Worm (Caenorhabditis elegans) whole organism, L2 larva: ENCODE data around the gene C34F11.5.

Experiments
- C34F6.9 ChIP-seq: fragments of 150-350 bp; optimal IDR thresholded peaks from 2 replicates; lab custom pipeline; 2014; ENCODE audit warnings: missing biosample characterization, missing genetic modification characterization
- F13H6.1 ChIP-seq: sonication (generic microtip); optimal IDR thresholded peaks from 2 replicates; lab custom pipeline; 2016; ENCODE audit warnings: missing genetic modification characterization, missing compliant biosample characterization
- R02D3.7 ChIP-seq: fragments of 150-350 bp; optimal IDR thresholded peaks from 2 replicates; lab custom pipeline; 2014; ENCODE audit warnings: missing biosample characterization, missing genetic modification characterization
- Y55F3AM.14 ChIP-seq: fragments of 200-800 bp; sonication (Bioruptor generic); optimal IDR thresholded peaks from 2 replicates; lab custom pipeline; 2018; ENCODE audit warnings: mild to moderate bottlenecking, missing genetic modification characterization, missing compliant biosample characterization
- ZK546.5 ChIP-seq: sonication (generic microtip); optimal IDR thresholded peaks from 2 replicates; lab custom pipeline; 2017; ENCODE audit warnings: missing biosample characterization, missing genetic modification characterization
- alr-1 ChIP-seq: fragments of 150-350 bp; optimal IDR thresholded peaks from 2 replicates; lab custom pipeline; 2014; ENCODE audit warnings: missing biosample characterization, missing genetic modification characterization
- aly-2 ChIP-seq: fragments of 150-350 bp; optimal IDR thresholded peaks from 2 replicates; lab custom pipeline; 2014; ENCODE audit warnings: missing biosample characterization, missing genetic modification characterization
- ama-1 ChIP-seq: fragments of 150-350 bp; optimal IDR thresholded peaks from 2 replicates; lab custom pipeline; 2018; ENCODE audit warnings: inconsistent platforms
- blmp-1 ChIP-seq: sonication (generic microtip); optimal IDR thresholded peaks from 2 replicates; lab custom pipeline; 2017; ENCODE audit warnings: missing genetic modification characterization, mild to moderate bottlenecking, missing compliant biosample characterization, antibody characterized with exemption, moderate library complexity; ENCODE audit not compliant: insufficient read depth
- ceh-16 ChIP-seq: fragments of 150-350 bp; optimal IDR thresholded peaks from 2 replicates; lab custom pipeline; 2014; ENCODE audit warnings: missing biosample characterization, missing genetic modification characterization
- ceh-82 ChIP-seq: fragments of 150-350 bp; optimal IDR thresholded peaks from 2 replicates; lab custom pipeline; 2014; ENCODE audit warnings: missing biosample characterization, missing genetic modification characterization
- crh-2 ChIP-seq: sonication (generic microtip); optimal IDR thresholded peaks from 2 replicates; lab custom pipeline; 2017; ENCODE audit warnings: missing biosample characterization, missing genetic modification characterization
- dmd-4 ChIP-seq: sonication (generic microtip); optimal IDR thresholded peaks from 2 replicates; lab custom pipeline; 2017; ENCODE audit warnings: missing biosample characterization, missing genetic modification characterization
- egl-27 ChIP-seq: sonication (generic microtip); optimal IDR thresholded peaks from 3 replicates; lab custom pipeline; 2017; ENCODE audit warnings: missing biosample characterization, missing genetic modification reagents, missing genetic modification characterization
- elt-1 ChIP-seq: fragments of 150-350 bp; optimal IDR thresholded peaks from 2 replicates; lab custom pipeline; 2014; ENCODE audit warnings: missing biosample characterization, missing genetic modification characterization
- elt-3 ChIP-seq: sonication (generic microtip); optimal IDR thresholded peaks from 2 replicates; lab custom pipeline; 2017; ENCODE audit warnings: missing biosample characterization, missing genetic modification characterization
- fos-1 ChIP-seq: fragments of 150-350 bp; optimal IDR thresholded peaks from 2 replicates; lab custom pipeline; 2014; ENCODE audit warnings: missing biosample characterization, missing genetic modification characterization
- gmeb-1 ChIP-seq: fragments of 150-350 bp; optimal IDR thresholded peaks from 2 replicates; lab custom pipeline; 2014; ENCODE audit warnings: missing biosample characterization, missing genetic modification characterization
- lin-11 ChIP-seq: fragments of 150-350 bp; sonication (generic microtip); optimal IDR thresholded peaks from 2 replicates; lab custom pipeline; 2014; ENCODE audit warnings: missing biosample characterization, missing genetic modification characterization, inconsistent platforms, mixed read lengths
- lin-13 ChIP-seq: fragments of 150-350 bp; optimal IDR thresholded peaks from 2 replicates; lab custom pipeline; 2014; ENCODE audit warnings: missing biosample characterization, missing genetic modification reagents, missing genetic modification characterization
- lin-39 ChIP-seq: fragments of 150-350 bp; optimal IDR thresholded peaks from 2 replicates; lab custom pipeline; 2014; ENCODE audit warnings: missing biosample characterization, missing genetic modification reagents, missing genetic modification characterization
- lsy-2 ChIP-seq, 2 experiments: fragments of 150-350 bp in 1 of 2; sonication (generic microtip) in 1 of 2; optimal IDR thresholded peaks; 2 replicates each; lab custom pipeline; 2014 to 2017; ENCODE audit warnings: missing biosample characterization in 2 of 2, missing genetic modification characterization in 2 of 2
- mab-5 ChIP-seq: fragments of 150-350 bp; optimal IDR thresholded peaks from 2 replicates; lab custom pipeline; 2014; ENCODE audit warnings: missing biosample characterization, missing genetic modification characterization
- mdl-1 ChIP-seq, 2 experiments: fragments of 150-350 bp in 1 of 2; sonication (generic microtip) in 1 of 2; optimal IDR thresholded peaks; 2 replicates each; lab custom pipeline; 2017; ENCODE audit warnings: missing biosample characterization in 2 of 2, missing genetic modification characterization in 2 of 2
- nhr-10 ChIP-seq: sonication (generic microtip); optimal IDR thresholded peaks from 2 replicates; lab custom pipeline; 2017; ENCODE audit warnings: missing biosample characterization, missing genetic modification characterization
- nhr-12 ChIP-seq: fragments of 150-350 bp; optimal IDR thresholded peaks from 2 replicates; lab custom pipeline; 2014; ENCODE audit warnings: missing biosample characterization, missing genetic modification characterization
- nhr-129 ChIP-seq: fragments of 150-350 bp; optimal IDR thresholded peaks from 2 replicates; lab custom pipeline; 2014; ENCODE audit warnings: missing biosample characterization, missing genetic modification characterization
- nhr-21 ChIP-seq: fragments of 150-350 bp; optimal IDR thresholded peaks from 2 replicates; lab custom pipeline; 2014; ENCODE audit warnings: missing biosample characterization, missing genetic modification characterization
- nhr-23 ChIP-seq: fragments of 150-350 bp; optimal IDR thresholded peaks from 2 replicates; lab custom pipeline; 2014; ENCODE audit warnings: missing biosample characterization, missing genetic modification reagents, missing genetic modification characterization
- nhr-237 ChIP-seq: fragments of 150-350 bp; optimal IDR thresholded peaks from 2 replicates; lab custom pipeline; 2014; ENCODE audit warnings: missing biosample characterization, missing genetic modification characterization
- nhr-25 ChIP-seq: fragments of 150-350 bp; sonication (generic microtip); optimal IDR thresholded peaks from 3 replicates; lab custom pipeline; 2014; ENCODE audit warnings: missing biosample characterization, missing genetic modification characterization
- nhr-6 ChIP-seq: fragments of 150-350 bp; optimal IDR thresholded peaks from 2 replicates; lab custom pipeline; 2014; ENCODE audit warnings: missing biosample characterization, missing genetic modification characterization
- nhr-77 ChIP-seq: fragments of 150-350 bp; optimal IDR thresholded peaks from 2 replicates; lab custom pipeline; 2014; ENCODE audit warnings: missing biosample characterization, missing genetic modification characterization
- peb-1 ChIP-seq: fragments of 150-350 bp; optimal IDR thresholded peaks from 2 replicates; lab custom pipeline; 2014; ENCODE audit warnings: missing biosample characterization, missing genetic modification characterization
- sem-4 ChIP-seq: fragments of 150-350 bp; optimal IDR thresholded peaks from 2 replicates; lab custom pipeline; 2014; ENCODE audit warnings: missing biosample characterization, missing genetic modification reagents, missing genetic modification characterization
- skn-1 ChIP-seq: sonication (generic microtip); optimal IDR thresholded peaks from 2 replicates; lab custom pipeline; 2017; ENCODE audit warnings: missing biosample characterization, missing genetic modification characterization
- sma-3 ChIP-seq: sonication (generic microtip); optimal IDR thresholded peaks from 2 replicates; lab custom pipeline; 2016; ENCODE audit warnings: missing genetic modification reagents, missing genetic modification characterization, missing compliant biosample characterization
- sma-9 ChIP-seq, 2 experiments: fragments of 150-350 bp in 1 of 2; sonication (generic microtip) in 1 of 2; optimal IDR thresholded peaks; 2 replicates each; lab custom pipeline; 2014 to 2016; ENCODE audit warnings: missing genetic modification characterization in 2 of 2, mild to moderate bottlenecking in 1 of 2, missing biosample characterization in 1 of 2, missing compliant biosample characterization in 1 of 2, missing genetic modification reagents in 1 of 2, moderate library complexity in 1 of 2
- snpc-4 ChIP-seq: fragments of 150-350 bp; optimal IDR thresholded peaks from 2 replicates; lab custom pipeline; 2014; ENCODE audit warnings: missing biosample characterization, missing genetic modification characterization
- unc-39 ChIP-seq: fragments of 150-350 bp; optimal IDR thresholded peaks from 2 replicates; lab custom pipeline; 2014; ENCODE audit warnings: missing biosample characterization, missing genetic modification characterization
- unc-55 ChIP-seq: fragments of 150-350 bp; sonication (generic microtip); optimal IDR thresholded peaks from 3 replicates; lab custom pipeline; 2014; ENCODE audit warnings: missing biosample characterization, missing genetic modification reagents, missing genetic modification characterization
- unc-62 ChIP-seq: fragments of 150-350 bp; optimal IDR thresholded peaks from 2 replicates; lab custom pipeline; 2014; ENCODE audit warnings: missing biosample characterization, missing genetic modification reagents, missing genetic modification characterization
- zag-1 ChIP-seq: fragments of 150-350 bp; optimal IDR thresholded peaks from 2 replicates; lab custom pipeline; 2014; ENCODE audit warnings: missing biosample characterization, missing genetic modification characterization
- ztf-1 ChIP-seq: fragments of 200-800 bp; sonication (Bioruptor generic); conservative IDR thresholded peaks from 2 replicates; pipeline ENCODE4 v1.3.6; 2022; ENCODE audit warnings: missing genetic modification characterization, missing compliant biosample characterization
- ztf-11 ChIP-seq: sonication (generic microtip); optimal IDR thresholded peaks from 2 replicates; lab custom pipeline; 2017; ENCODE audit warnings: missing biosample characterization, missing genetic modification characterization
- ztf-4 ChIP-seq: fragments of 150-350 bp; optimal IDR thresholded peaks from 2 replicates; lab custom pipeline; 2014; ENCODE audit warnings: missing biosample characterization, missing genetic modification characterization

C34F11.5 gene

ce11 chrII:5181497-5181896, 14.1 kb upstream of the C34F11.5 start:
- peak; percentile 56 for TF ChIP-seq sem-4
- TF ChIP-seq dmd-4 (tag; lab: Kevin White, UChicago), result no peak
- peak; percentile 49 for TF ChIP-seq lin-11 (tag; lab: Kevin White, UChicago)
- TF ChIP-seq elt-1, result no peak
- no peak for TF ChIP-seq ztf-11 (tag; lab: Kevin White, UChicago)
- TF ChIP-seq Y55F3AM.14 (GFP tag; lab: Kevin White, UChicago), result peak; percentile 69
- TF ChIP-seq egl-27 (tag; lab: Kevin White, UChicago), result peak; percentile 54
- TF ChIP-seq nhr-23 (tag; lab: Kevin White, UChicago), result no peak
- peak; percentile 55 for TF ChIP-seq lin-13
- peak; percentile 80 for TF ChIP-seq F13H6.1 (tag; lab: Kevin White, UChicago)
- TF ChIP-seq gmeb-1 (tag; lab: Kevin White, UChicago), result no peak
- no peak for TF ChIP-seq ama-1 (lab: Kevin White, UChicago)
- TF ChIP-seq blmp-1 (tag; lab: Kevin White, UChicago), result peak; percentile 74
- TF ChIP-seq sma-9 (GFP tag; optimal IDR thresholded peaks at IDR 0.05; lab: Kevin White, UChicago), result peak; percentile 79
- TF ChIP-seq sma-9 (tag; optimal IDR thresholded peaks at IDR 0.05; lab: Kevin White, UChicago), result no peak
- peak; percentile 48 for TF ChIP-seq fos-1 (tag; lab: Kevin White, UChicago)
- peak; percentile 77 for TF ChIP-seq nhr-129
- TF ChIP-seq unc-39 (tag; lab: Kevin White, UChicago), result no peak
- TF ChIP-seq alr-1 (tag; lab: Kevin White, UChicago), result no peak
- peak; percentile 61 for TF ChIP-seq unc-55 (GFP tag; lab: Kevin White, UChicago)
- TF ChIP-seq lin-39 (tag; lab: Kevin White, UChicago), result no peak
- peak; percentile 75 to 85 for TF ChIP-seq mdl-1 (tag; optimal IDR thresholded peaks at IDR 0.05; lab: Kevin White, UChicago)
- no peak for TF ChIP-seq ceh-16
- peak; percentile 51 for TF ChIP-seq nhr-25
- no peak for TF ChIP-seq elt-3 (tag; lab: Kevin White, UChicago)
- TF ChIP-seq C34F6.9 (tag; lab: Kevin White, UChicago), result peak; percentile 72
- TF ChIP-seq crh-2 (tag; lab: Kevin White, UChicago), result no peak
- TF ChIP-seq mab-5, result no peak
- TF ChIP-seq nhr-21 (tag; lab: Kevin White, UChicago), result peak; percentile 34
- TF ChIP-seq nhr-6 (tag; lab: Kevin White, UChicago), result no peak
- TF ChIP-seq snpc-4 (tag; lab: Kevin White, UChicago), result peak; percentile 62
- TF ChIP-seq ZK546.5, result peak; percentile 6
- TF ChIP-seq nhr-10, result no peak
- TF ChIP-seq sma-3 (GFP tag; lab: Kevin White, UChicago), result peak; percentile 22
- no peak for TF ChIP-seq ztf-4 (tag; lab: Kevin White, UChicago)
- peak; percentile 18 to 74 for TF ChIP-seq lsy-2 (tag; optimal IDR thresholded peaks at IDR 0.05; lab: Kevin White, UChicago)
- TF ChIP-seq zag-1 (tag; lab: Kevin White, UChicago), result peak; percentile 71

ce11 chrII:5182451-5182850, 13.2 kb upstream of the C34F11.5 start:
- TF ChIP-seq nhr-25 (peak; percentile 56), lin-11 (tag; lab: Kevin White, UChicago) (no peak), ceh-16 (no peak), ama-1 (lab: Kevin White, UChicago) (no peak), R02D3.7 (no peak), crh-2 (tag; lab: Kevin White, UChicago) (no peak), nhr-129 (peak; percentile 88), nhr-21 (tag; lab: Kevin White, UChicago) (peak; percentile 62), nhr-6 (tag; lab: Kevin White, UChicago) (no peak), sem-4 (peak; percentile 44), nhr-10 (no peak), Y55F3AM.14 (GFP tag; lab: Kevin White, UChicago) (no peak), ztf-4 (tag; lab: Kevin White, UChicago) (no peak), sma-9 (GFP tag; optimal IDR thresholded peaks at IDR 0.05; lab: Kevin White, UChicago) (peak; percentile 81), sma-9 (tag; optimal IDR thresholded peaks at IDR 0.05; lab: Kevin White, UChicago) (no peak), sma-3 (GFP tag; lab: Kevin White, UChicago) (peak; percentile 47), mdl-1 (tag; optimal IDR thresholded peaks at IDR 0.05; lab: Kevin White, UChicago) (peak in 1 of 2 experiments; percentile 45), mab-5 (no peak), skn-1 (tag; lab: Kevin White, UChicago) (no peak), egl-27 (tag; lab: Kevin White, UChicago) (no peak), nhr-12 (tag; lab: Kevin White, UChicago) (no peak), C34F6.9 (tag; lab: Kevin White, UChicago) (peak; percentile 67), nhr-77 (tag; lab: Kevin White, UChicago) (no peak), unc-39 (tag; lab: Kevin White, UChicago) (no peak), unc-55 (GFP tag; lab: Kevin White, UChicago) (no peak), ztf-1 (GFP tag; lab: Robert Waterston, UW) (no peak), unc-62 (GFP tag; lab: Kevin White, UChicago) (no peak), aly-2 (no peak), ztf-11 (tag; lab: Kevin White, UChicago) (no peak), lin-39 (tag; lab: Kevin White, UChicago) (no peak), lin-13 (peak; percentile 44), lsy-2 (tag; optimal IDR thresholded peaks at IDR 0.05; lab: Kevin White, UChicago) (peak in 1 of 2 experiments; percentile 74), dmd-4 (tag; lab: Kevin White, UChicago) (no peak), zag-1 (tag; lab: Kevin White, UChicago) (peak; percentile 41), ZK546.5 (no peak), fos-1 (tag; lab: Kevin White, UChicago) (peak; percentile 76), nhr-237 (tag; lab: Kevin White, UChicago) (no peak), blmp-1 (tag; lab: Kevin White, UChicago) (peak; percentile 81), alr-1 (tag; lab: Kevin White, UChicago) (no peak), ceh-82 (no peak), elt-3 (tag; lab: Kevin White, UChicago) (no peak), elt-1 (no peak), peb-1 (no peak), snpc-4 (tag; lab: Kevin White, UChicago) (no peak), F13H6.1 (tag; lab: Kevin White, UChicago) (peak; percentile 70)
